Worm (Caenorhabditis elegans): Measurements from ENCODE around the gene kgb-2.

DNA sequence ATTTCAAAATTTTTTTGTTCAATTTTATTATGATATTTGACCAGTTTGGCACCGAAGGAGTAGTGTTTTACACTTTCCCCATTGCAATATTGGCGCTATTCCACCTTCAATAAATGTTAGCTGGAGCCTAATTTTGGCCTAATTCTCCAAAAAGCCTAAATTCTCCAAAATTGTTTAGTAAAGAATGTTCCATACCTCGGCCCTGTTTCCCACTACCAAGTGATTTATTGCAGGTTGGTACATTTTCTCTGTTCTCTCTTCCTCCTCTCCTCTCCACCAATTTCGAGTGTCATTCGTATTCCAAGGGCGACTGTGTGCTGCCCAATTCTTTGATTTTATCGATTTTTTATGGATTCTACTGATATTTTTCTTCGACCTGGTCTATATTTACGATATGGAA, 28.4 kb upstream of the kgb-2 start, which contains the start of gene Y37E11B.2:
- TF ChIP-seq aly-2 (tag; optimal IDR thresholded peaks at IDR 0.05) (no peak), snpc-4 (tag; optimal IDR thresholded peaks at IDR 0.05) (no peak), hlh-30 (tag; optimal IDR thresholded peaks at IDR 0.05; ENCODE audit: insufficient read depth) (no peak), pqm-1 (tag; optimal IDR thresholded peaks at IDR 0.05) (no peak), egl-27 (tag; optimal IDR thresholded peaks at IDR 0.05) (no peak), Y75B8A.6 (GFP tag; IDR thresholded peaks at IDR 0.05) (no peak), aha-1 (tag) (no peak), daf-16 (GFP tag; optimal IDR thresholded peaks at IDR 0.05) (no peak), daf-16 (tag; optimal IDR thresholded peaks at IDR 0.05) (no peak)

Measured in whole organism, L4 larva.